Worm (Caenorhabditis elegans): ENCODE measurements around the gene F28C6.9.

DNA sequence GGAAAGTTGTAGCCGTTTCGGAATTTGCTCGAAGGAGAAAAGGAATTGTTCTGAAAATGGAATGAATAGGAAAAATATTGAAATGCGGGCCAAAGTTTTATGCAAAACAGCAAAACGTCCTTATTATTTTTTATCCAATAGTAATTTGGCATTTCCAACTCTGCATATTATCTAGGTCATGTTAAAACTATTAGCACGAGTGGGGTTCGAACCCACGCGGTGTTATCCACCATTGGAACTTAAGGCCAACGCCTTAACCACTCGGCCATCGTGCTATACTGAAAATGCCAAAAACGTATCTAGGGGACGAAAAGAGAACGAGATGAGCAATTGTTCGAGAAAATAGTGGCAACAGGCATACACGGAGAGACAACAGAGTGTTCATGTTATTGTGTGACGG is 21.8 kb upstream of the F28C6.9 start:
- no peak for TF ChIP-seq lin-15B (tag; optimal IDR thresholded peaks at IDR 0.05)
- no peak for TF ChIP-seq ceh-9 (tag; optimal IDR thresholded peaks at IDR 0.05)
- no peak for TF ChIP-seq pha-4 (tag; optimal IDR thresholded peaks at IDR 0.05)
- TF ChIP-seq fkh-10 (GFP tag; optimal IDR thresholded peaks at IDR 0.05) = no peak
- no peak for TF ChIP-seq elt-2 (tag; optimal IDR thresholded peaks at IDR 0.05)
- TF ChIP-seq ceh-82 (tag; optimal IDR thresholded peaks at IDR 0.05) = no peak
- TF ChIP-seq nhr-76 (tag; optimal IDR thresholded peaks at IDR 0.05) = no peak
- TF ChIP-seq ztf-11 (tag; optimal IDR thresholded peaks at IDR 0.05) = no peak
- TF ChIP-seq nhr-12 (tag; optimal IDR thresholded peaks at IDR 0.05) = no peak
- no peak for TF ChIP-seq ztf-4 (tag; optimal IDR thresholded peaks at IDR 0.05)
- TF ChIP-seq daf-12 (tag; optimal IDR thresholded peaks at IDR 0.05) = no peak
